Fruit fly (Drosophila melanogaster) whole organism, embryonic: ENCODE data around the gene CG17744.
A peak's percentile ranks its signal among the peaks of the same experiment; 100 is the strongest.

Experiments
- ATbp ChIP-seq: fragments of 200-800 bp; sonication (Bioruptor generic); optimal IDR thresholded peaks from 2 replicates; lab custom pipeline; 2017; ENCODE audit warnings: missing biosample characterization, mild to moderate bottlenecking, missing genetic modification characterization, missing genetic modification reagents
- Atf-2 ChIP-seq: fragments of 200-800 bp; sonication (Bioruptor generic); optimal IDR thresholded peaks from 2 replicates; lab custom pipeline; 2016; ENCODE audit warnings: missing biosample characterization, missing genetic modification characterization
- CG10431 ChIP-seq: fragments of 200-800 bp; sonication (Bioruptor generic); optimal IDR thresholded peaks from 3 replicates; lab custom pipeline; 2018; ENCODE audit warnings: missing biosample characterization, mild to moderate bottlenecking, missing genetic modification characterization
- CG10462 ChIP-seq: fragments of 200-800 bp; sonication (Bioruptor generic); optimal IDR thresholded peaks from 2 replicates; lab custom pipeline; 2016; ENCODE audit warnings: missing biosample characterization, missing genetic modification characterization
- CG10959 ChIP-seq: fragments of 200-800 bp; sonication (Bioruptor generic); IDR thresholded peaks from 2 replicates; pipeline ENCODE4 v1.3.6; 2022; ENCODE audit warnings: missing biosample characterization, missing genetic modification characterization
- CG15011 ChIP-seq: fragments of 200-800 bp; sonication (Bioruptor generic); optimal IDR thresholded peaks from 3 replicates; lab custom pipeline; 2018; ENCODE audit warnings: missing biosample characterization, mild to moderate bottlenecking, missing genetic modification characterization
- CG15073 ChIP-seq: fragments of 200-800 bp; sonication (Bioruptor generic); optimal IDR thresholded peaks from 2 replicates; lab custom pipeline; 2016; ENCODE audit warnings: missing biosample characterization, missing genetic modification characterization
- CG15269 ChIP-seq: fragments of 200-800 bp; sonication (Bioruptor generic); optimal IDR thresholded peaks from 2 replicates; lab custom pipeline; 2018; ENCODE audit warnings: missing biosample characterization, mild to moderate bottlenecking, missing genetic modification characterization, moderate library complexity
- CG1602 ChIP-seq: fragments of 200-800 bp; sonication (Bioruptor generic); optimal IDR thresholded peaks from 3 replicates; lab custom pipeline; 2016; ENCODE audit warnings: missing biosample characterization, missing genetic modification characterization
- CG1603 ChIP-seq: fragments of 200-800 bp; sonication (Bioruptor generic); optimal IDR thresholded peaks from 2 replicates; lab custom pipeline; 2019; ENCODE audit warnings: missing biosample characterization, mild to moderate bottlenecking, missing genetic modification characterization, moderate library complexity
- CG1647 ChIP-seq: fragments of 200-800 bp; sonication (Bioruptor generic); optimal IDR thresholded peaks from 3 replicates; lab custom pipeline; 2016; ENCODE audit warnings: missing biosample characterization, missing genetic modification characterization
- CG16813 ChIP-seq: fragments of 200-800 bp; sonication (Bioruptor generic); IDR thresholded peaks from 3 replicates; pipeline ENCODE4 v1.3.6; 2022; ENCODE audit warnings: missing biosample characterization, missing genetic modification characterization; ENCODE audit not compliant: partially characterized antibody
- CG31441 ChIP-seq: fragments of 200-800 bp; sonication (Bioruptor generic); IDR thresholded peaks from 2 replicates; pipeline ENCODE4 v1.3.6; 2022; ENCODE audit warnings: missing biosample characterization, missing genetic modification characterization
- CG32767 ChIP-seq: fragments of 200-800 bp; sonication (Bioruptor generic); IDR thresholded peaks from 2 replicates; pipeline ENCODE4 v1.3.6; 2022; ENCODE audit warnings: missing biosample characterization, missing genetic modification characterization
- CG34422 ChIP-seq: fragments of 200-800 bp; sonication (Bioruptor generic); IDR thresholded peaks from 3 replicates; pipeline ENCODE4 v1.3.6; 2022; ENCODE audit warnings: missing biosample characterization, missing genetic modification characterization
- CG6272 ChIP-seq: fragments of 200-800 bp; sonication (Bioruptor generic); IDR thresholded peaks from 2 replicates; pipeline ENCODE4 v1.3.6; 2022; ENCODE audit warnings: missing biosample characterization, missing genetic modification characterization
- CG8765 ChIP-seq: fragments of 200-800 bp; sonication (Bioruptor generic); IDR thresholded peaks from 2 replicates; pipeline ENCODE4 v1.3.6; 2022; ENCODE audit warnings: missing biosample characterization, missing genetic modification characterization
- CG8924 ChIP-seq: fragments of 200-800 bp; optimal IDR thresholded peaks from 3 replicates; lab custom pipeline; 2019; ENCODE audit warnings: missing biosample characterization, mild to moderate bottlenecking, missing genetic modification characterization, moderate library complexity
- CG9609 ChIP-seq: fragments of 200-800 bp; sonication (Bioruptor generic); optimal IDR thresholded peaks from 3 replicates; lab custom pipeline; 2016; ENCODE audit warnings: missing biosample characterization, missing genetic modification characterization
- Dfd ChIP-seq, 2 experiments: fragments of >200 bp; optimal IDR thresholded peaks; 2 replicates each; lab custom pipeline; 2017; ENCODE audit warnings: missing biosample characterization in 2 of 2, missing genetic modification characterization in 2 of 2
- Doc2 ChIP-seq: fragments of 200-800 bp; sonication (Bioruptor generic); IDR thresholded peaks from 2 replicates; pipeline ENCODE4 v1.3.6; 2022; ENCODE audit warnings: missing biosample characterization, missing genetic modification characterization
- Drgx ChIP-seq: fragments of 200-800 bp; sonication (Bioruptor generic); IDR thresholded peaks from 2 replicates; pipeline ENCODE4 v1.3.6; 2022; ENCODE audit warnings: missing biosample characterization, missing genetic modification characterization
- Fer3 ChIP-seq: fragments of 200-800 bp; sonication (Bioruptor generic); optimal IDR thresholded peaks from 2 replicates; lab custom pipeline; 2018; ENCODE audit warnings: missing biosample characterization, mild to moderate bottlenecking, missing genetic modification characterization, moderate library complexity
- GATAe ChIP-seq: fragments of 200-800 bp; sonication (Bioruptor generic); conservative IDR thresholded peaks from 2 replicates; pipeline ENCODE4 v1.3.6; 2022; ENCODE audit warnings: missing biosample characterization, missing genetic modification characterization
- Hr39 ChIP-seq: fragments of >200 bp; optimal IDR thresholded peaks from 2 replicates; lab custom pipeline; 2017
- Max ChIP-seq: fragments of 200-800 bp; sonication (Bioruptor generic); optimal IDR thresholded peaks from 2 replicates; lab custom pipeline; 2016; ENCODE audit warnings: missing biosample characterization, mild to moderate bottlenecking, missing genetic modification characterization
- Poxn ChIP-seq: fragments of 200-800 bp; sonication (Bioruptor generic); IDR thresholded peaks from 2 replicates; pipeline ENCODE4 v1.3.6; 2022; ENCODE audit warnings: missing biosample characterization, missing genetic modification characterization
- Side ChIP-seq: fragments of 200-800 bp; sonication (Bioruptor generic); optimal IDR thresholded peaks from 2 replicates; lab custom pipeline; 2016; ENCODE audit warnings: missing biosample characterization, missing genetic modification characterization
- Sin3A ChIP-seq: fragments of >200 bp; optimal IDR thresholded peaks from 2 replicates; lab custom pipeline; 2018
- Spps ChIP-seq: fragments of 200-800 bp; sonication (Bioruptor generic); optimal IDR thresholded peaks from 2 replicates; lab custom pipeline; 2018; ENCODE audit warnings: missing biosample characterization, mild to moderate bottlenecking, missing genetic modification characterization
- Vsx1 ChIP-seq: fragments of 200-800 bp; sonication (Bioruptor generic); optimal IDR thresholded peaks from 2 replicates; lab custom pipeline; 2017; ENCODE audit warnings: missing biosample characterization, mild to moderate bottlenecking, missing genetic modification characterization, missing genetic modification reagents
- bsh ChIP-seq, 2 experiments: fragments of 200-800 bp; sonication (Bioruptor generic); optimal IDR thresholded peaks; 2 replicates each; lab custom pipeline; 2017 to 2018; ENCODE audit warnings: mild to moderate bottlenecking in 2 of 2, missing biosample characterization in 2 of 2, missing genetic modification characterization in 2 of 2, moderate library complexity in 1 of 2
- btn ChIP-seq: fragments of 200-800 bp; sonication (Bioruptor generic); optimal IDR thresholded peaks from 2 replicates; lab custom pipeline; 2016; ENCODE audit warnings: missing biosample characterization, missing genetic modification characterization
- caup ChIP-seq: fragments of 200-800 bp; sonication (Bioruptor generic); optimal IDR thresholded peaks from 3 replicates; lab custom pipeline; 2017; ENCODE audit warnings: missing biosample characterization, mild to moderate bottlenecking, missing genetic modification characterization, moderate library complexity; ENCODE audit not compliant: severe bottlenecking
- chm ChIP-seq: fragments of 200-800 bp; sonication (Bioruptor generic); IDR thresholded peaks from 2 replicates; pipeline ENCODE4 v1.3.6; 2022; ENCODE audit warnings: missing biosample characterization, missing genetic modification characterization
- cwo ChIP-seq: fragments of 200-800 bp; sonication (Bioruptor generic); optimal IDR thresholded peaks from 3 replicates; lab custom pipeline; 2017; ENCODE audit warnings: missing biosample characterization, missing genetic modification characterization, mild to moderate bottlenecking, moderate library complexity, missing genetic modification reagents
- disco-r ChIP-seq: fragments of 200-800 bp; sonication (Bioruptor generic); optimal IDR thresholded peaks from 2 replicates; lab custom pipeline; 2016; ENCODE audit warnings: missing biosample characterization, missing genetic modification characterization
- dmrt99B ChIP-seq: fragments of 200-800 bp; sonication (Bioruptor generic); optimal IDR thresholded peaks from 2 replicates; lab custom pipeline; 2018; ENCODE audit warnings: missing biosample characterization, mild to moderate bottlenecking, missing genetic modification characterization, moderate library complexity
- en ChIP-seq: fragments of 200-800 bp; sonication (Bioruptor generic); optimal IDR thresholded peaks from 2 replicates; lab custom pipeline; 2016; ENCODE audit warnings: missing biosample characterization, missing genetic modification characterization
- eve ChIP-seq, 2 experiments: fragments of >200 bp; optimal IDR thresholded peaks; 2 replicates each; lab custom pipeline; 2017; ENCODE audit warnings: missing biosample characterization in 2 of 2, missing genetic modification characterization in 2 of 2
- gcm ChIP-seq: fragments of 200-800 bp; sonication (Bioruptor generic); optimal IDR thresholded peaks from 2 replicates; lab custom pipeline; 2019; ENCODE audit warnings: missing biosample characterization, mild to moderate bottlenecking, missing genetic modification characterization, moderate library complexity
- jigr1 ChIP-seq: fragments of 200-800 bp; sonication (Bioruptor generic); IDR thresholded peaks from 3 replicates; pipeline ENCODE4 v1.3.6; 2022; ENCODE audit warnings: missing biosample characterization, missing genetic modification characterization
- klu ChIP-seq: fragments of 200-800 bp; sonication (Bioruptor generic); IDR thresholded peaks from 2 replicates; pipeline ENCODE4 v1.3.6; 2022; ENCODE audit warnings: missing biosample characterization, missing genetic modification characterization
- kni ChIP-seq: fragments of 200-800 bp; sonication (Bioruptor generic); optimal IDR thresholded peaks from 3 replicates; lab custom pipeline; 2017; ENCODE audit warnings: mild to moderate bottlenecking, missing biosample characterization, missing genetic modification reagents, missing genetic modification characterization
- lola ChIP-seq, 3 experiments: fragments of >200 bp in 2 of 3; fragments of 200-800 bp in 1 of 3; sonication (Bioruptor generic) in 1 of 3; optimal IDR thresholded peaks; 2 replicates each; lab custom pipeline; 2017 to 2019; ENCODE audit warnings: missing biosample characterization in 3 of 3, missing genetic modification characterization in 3 of 3, mild to moderate bottlenecking in 1 of 3, moderate library complexity in 1 of 3
- lov ChIP-seq, 2 experiments: fragments of 200-800 bp in 1 of 2; fragments of >200 bp in 1 of 2; sonication (Bioruptor generic) in 1 of 2; IDR thresholded peaks in 1 of 2; optimal IDR thresholded peaks in 1 of 2; 2 replicates in 1 of 2; 3 replicates in 1 of 2; pipeline versions ENCODE4 v1.3.6 to Lab custom; 2017 to 2022; ENCODE audit warnings: missing biosample characterization in 1 of 2, missing genetic modification characterization in 1 of 2
- peb ChIP-seq: fragments of 200-800 bp; sonication (Bioruptor generic); IDR thresholded peaks from 2 replicates; pipeline ENCODE4 v1.3.6; 2022; ENCODE audit warnings: missing biosample characterization, missing genetic modification characterization
- pnt ChIP-seq: fragments of 200-800 bp; sonication (Bioruptor generic); optimal IDR thresholded peaks from 3 replicates; lab custom pipeline; 2016; ENCODE audit warnings: missing biosample characterization, missing genetic modification characterization
- repo ChIP-seq: fragments of 200-800 bp; sonication (Bioruptor generic); optimal IDR thresholded peaks from 2 replicates; lab custom pipeline; 2016; ENCODE audit warnings: missing biosample characterization, missing genetic modification characterization
- ro ChIP-seq: fragments of 200-800 bp; sonication (Bioruptor generic); IDR thresholded peaks from 2 replicates; pipeline ENCODE4 v1.3.6; 2022; ENCODE audit warnings: missing biosample characterization, missing genetic modification characterization
- z ChIP-seq: fragments of 200-800 bp; sonication (Bioruptor generic); IDR thresholded peaks from 3 replicates; pipeline ENCODE4 v1.3.6; 2022; ENCODE audit warnings: missing biosample characterization, missing genetic modification characterization

Gene CG17744

dm6 chr3L:6977391-6977790 lies 49.2 kb downstream of the CG17744 start (continued):
- no peak for TF ChIP-seq en (GFP tag; lab: Kevin White, UChicago)
- peak; percentile 44 for TF ChIP-seq caup (GFP tag; lab: Kevin White, UChicago)
- no peak for TF ChIP-seq kni (GFP tag; lab: Kevin White, UChicago)
- no peak for TF ChIP-seq peb (GFP tag; lab: Robert Waterston, UW)
- no peak for TF ChIP-seq CG6272 (GFP tag; lab: Robert Waterston, UW)
- TF ChIP-seq Spps, result peak; percentile 33
- peak; percentile 39 for TF ChIP-seq CG1602
- TF ChIP-seq CG10431 (GFP tag; lab: Kevin White, UChicago), result no peak
- TF ChIP-seq CG32767 (GFP tag; lab: Robert Waterston, UW), result peak; percentile 64; the same call in 1 of the 2 replicates
- no peak for TF ChIP-seq Atf-2 (GFP tag; lab: Kevin White, UChicago)
- TF ChIP-seq Drgx, result peak; percentile 85
- peak; percentile 32 for TF ChIP-seq gcm
- TF ChIP-seq CG15011 (GFP tag; lab: Kevin White, UChicago), result peak; percentile 2
- no peak for TF ChIP-seq Hr39 (lab: Kevin White, UChicago)
- no peak for TF ChIP-seq CG16813 (GFP tag; lab: Robert Waterston, UW)
- TF ChIP-seq CG10462, result peak; percentile 29
- TF ChIP-seq z (GFP tag; lab: Robert Waterston, UW), result no peak
- TF ChIP-seq Poxn (GFP tag; lab: Robert Waterston, UW), result 0 out of 2 replicates have a peak, but pooled peaks have one; percentile 6
- TF ChIP-seq Side (GFP tag; lab: Kevin White, UChicago), result no peak
- TF ChIP-seq eve (GFP tag; optimal IDR thresholded peaks at IDR 0.05; lab: Kevin White, UChicago), result no peak
- TF ChIP-seq lov (optimal IDR thresholded peaks at IDR 0.05; lab: Kevin White, UChicago), result no peak
- TF ChIP-seq lov (GFP tag; IDR thresholded peaks at IDR 0.05; lab: Robert Waterston, UW), result no peak
- TF ChIP-seq Dfd (GFP tag; optimal IDR thresholded peaks at IDR 0.05; lab: Kevin White, UChicago), result no peak
- TF ChIP-seq disco-r (GFP tag; lab: Kevin White, UChicago), result no peak
- TF ChIP-seq dmrt99B (tag; lab: Kevin White, UChicago), result peak; percentile 74
- TF ChIP-seq pnt (GFP tag; lab: Kevin White, UChicago), result no peak
- peak; percentile 59 for TF ChIP-seq ATbp
- no peak for TF ChIP-seq klu (GFP tag; lab: Robert Waterston, UW)
- TF ChIP-seq CG8765 (GFP tag; lab: Robert Waterston, UW), result no peak
- no peak for TF ChIP-seq btn (GFP tag; lab: Kevin White, UChicago)
- TF ChIP-seq ro (GFP tag; lab: Robert Waterston, UW), result no peak
- no peak for TF ChIP-seq repo (GFP tag; lab: Kevin White, UChicago)
- TF ChIP-seq CG10959 (GFP tag; lab: Robert Waterston, UW), result peak; percentile 65
- no peak for TF ChIP-seq jigr1
- no peak; the same call in 1 of the 2 replicates for TF ChIP-seq GATAe (GFP tag; lab: Robert Waterston, UW)
- peak; percentile 43 for TF ChIP-seq cwo (GFP tag; lab: Kevin White, UChicago)
- TF ChIP-seq lola (GFP tag; optimal IDR thresholded peaks at IDR 0.05; lab: Kevin White, UChicago), result peak in 1 of 3 experiments; percentile 51
- peak; percentile 52; the same call in 2 of the 3 replicates for TF ChIP-seq CG34422
- TF ChIP-seq CG1603 (tag; lab: Kevin White, UChicago), result no peak
- no peak for TF ChIP-seq CG9609
- peak in 1 of 2 experiments; percentile 74 for TF ChIP-seq bsh (GFP tag; optimal IDR thresholded peaks at IDR 0.05; lab: Kevin White, UChicago)
- TF ChIP-seq Doc2, result no peak
- TF ChIP-seq Fer3 (tag; lab: Kevin White, UChicago), result peak; percentile 31
- no peak for TF ChIP-seq Sin3A (lab: Kevin White, UChicago)
- TF ChIP-seq CG1647, result no peak
- peak; percentile 26 for TF ChIP-seq CG8924
- TF ChIP-seq CG15073 (GFP tag; lab: Kevin White, UChicago), result no peak
- TF ChIP-seq Max (GFP tag; lab: Kevin White, UChicago), result no peak
- peak; percentile 71 for TF ChIP-seq CG31441 (GFP tag; lab: Robert Waterston, UW)
- 0 out of 2 replicates have a peak, but pooled peaks have one; percentile 51 for TF ChIP-seq chm (GFP tag; lab: Robert Waterston, UW)
- TF ChIP-seq CG15269, result peak; percentile 60
- peak; percentile 35 for TF ChIP-seq Vsx1 (GFP tag; lab: Kevin White, UChicago)
